Worm (Caenorhabditis elegans) whole organism, L2 larva: ENCODE measurements around the gene C45G9.15.
"Not testable (repeated sequence)": the region's sequence is repeated elsewhere in the genome, so short reads cannot be mapped to it uniquely, and the experiment has no call there.

Experiments used
- C34F6.9 ChIP-seq: fragments of 150-350 bp; optimal IDR thresholded peaks from 2 replicates; lab custom pipeline; 2014; ENCODE audit warnings: missing biosample characterization, missing genetic modification characterization
- R02D3.7 ChIP-seq: fragments of 150-350 bp; optimal IDR thresholded peaks from 2 replicates; lab custom pipeline; 2014; ENCODE audit warnings: missing biosample characterization, missing genetic modification characterization
- Y55F3AM.14 ChIP-seq: fragments of 200-800 bp; sonication (Bioruptor generic); optimal IDR thresholded peaks from 2 replicates; lab custom pipeline; 2018; ENCODE audit warnings: mild to moderate bottlenecking, missing genetic modification characterization, missing compliant biosample characterization
- ZK546.5 ChIP-seq: sonication (generic microtip); optimal IDR thresholded peaks from 2 replicates; lab custom pipeline; 2017; ENCODE audit warnings: missing biosample characterization, missing genetic modification characterization
- alr-1 ChIP-seq: fragments of 150-350 bp; optimal IDR thresholded peaks from 2 replicates; lab custom pipeline; 2014; ENCODE audit warnings: missing biosample characterization, missing genetic modification characterization
- aly-2 ChIP-seq: fragments of 150-350 bp; optimal IDR thresholded peaks from 2 replicates; lab custom pipeline; 2014; ENCODE audit warnings: missing biosample characterization, missing genetic modification characterization
- ama-1 ChIP-seq: fragments of 150-350 bp; optimal IDR thresholded peaks from 2 replicates; lab custom pipeline; 2018; ENCODE audit warnings: inconsistent platforms
- ceh-16 ChIP-seq: fragments of 150-350 bp; optimal IDR thresholded peaks from 2 replicates; lab custom pipeline; 2014; ENCODE audit warnings: missing biosample characterization, missing genetic modification characterization
- ceh-82 ChIP-seq: fragments of 150-350 bp; optimal IDR thresholded peaks from 2 replicates; lab custom pipeline; 2014; ENCODE audit warnings: missing biosample characterization, missing genetic modification characterization
- dmd-4 ChIP-seq: sonication (generic microtip); optimal IDR thresholded peaks from 2 replicates; lab custom pipeline; 2017; ENCODE audit warnings: missing biosample characterization, missing genetic modification characterization
- elt-1 ChIP-seq: fragments of 150-350 bp; optimal IDR thresholded peaks from 2 replicates; lab custom pipeline; 2014; ENCODE audit warnings: missing biosample characterization, missing genetic modification characterization
- fos-1 ChIP-seq: fragments of 150-350 bp; optimal IDR thresholded peaks from 2 replicates; lab custom pipeline; 2014; ENCODE audit warnings: missing biosample characterization, missing genetic modification characterization
- gmeb-1 ChIP-seq: fragments of 150-350 bp; optimal IDR thresholded peaks from 2 replicates; lab custom pipeline; 2014; ENCODE audit warnings: missing biosample characterization, missing genetic modification characterization
- lin-11 ChIP-seq: fragments of 150-350 bp; sonication (generic microtip); optimal IDR thresholded peaks from 2 replicates; lab custom pipeline; 2014; ENCODE audit warnings: missing biosample characterization, missing genetic modification characterization, inconsistent platforms, mixed read lengths
- lin-13 ChIP-seq: fragments of 150-350 bp; optimal IDR thresholded peaks from 2 replicates; lab custom pipeline; 2014; ENCODE audit warnings: missing biosample characterization, missing genetic modification reagents, missing genetic modification characterization
- lin-39 ChIP-seq: fragments of 150-350 bp; optimal IDR thresholded peaks from 2 replicates; lab custom pipeline; 2014; ENCODE audit warnings: missing biosample characterization, missing genetic modification reagents, missing genetic modification characterization
- mab-5 ChIP-seq: fragments of 150-350 bp; optimal IDR thresholded peaks from 2 replicates; lab custom pipeline; 2014; ENCODE audit warnings: missing biosample characterization, missing genetic modification characterization
- mdl-1 ChIP-seq, 2 experiments: fragments of 150-350 bp in 1 of 2; sonication (generic microtip) in 1 of 2; optimal IDR thresholded peaks; 2 replicates each; lab custom pipeline; 2017; ENCODE audit warnings: missing biosample characterization in 2 of 2, missing genetic modification characterization in 2 of 2
- nhr-10 ChIP-seq: sonication (generic microtip); optimal IDR thresholded peaks from 2 replicates; lab custom pipeline; 2017; ENCODE audit warnings: missing biosample characterization, missing genetic modification characterization
- nhr-11 ChIP-seq: fragments of 150-350 bp; optimal IDR thresholded peaks from 2 replicates; lab custom pipeline; 2014; ENCODE audit warnings: missing biosample characterization, missing genetic modification characterization
- nhr-12 ChIP-seq: fragments of 150-350 bp; optimal IDR thresholded peaks from 2 replicates; lab custom pipeline; 2014; ENCODE audit warnings: missing biosample characterization, missing genetic modification characterization
- nhr-129 ChIP-seq: fragments of 150-350 bp; optimal IDR thresholded peaks from 2 replicates; lab custom pipeline; 2014; ENCODE audit warnings: missing biosample characterization, missing genetic modification characterization
- nhr-21 ChIP-seq: fragments of 150-350 bp; optimal IDR thresholded peaks from 2 replicates; lab custom pipeline; 2014; ENCODE audit warnings: missing biosample characterization, missing genetic modification characterization
- nhr-23 ChIP-seq: fragments of 150-350 bp; optimal IDR thresholded peaks from 2 replicates; lab custom pipeline; 2014; ENCODE audit warnings: missing biosample characterization, missing genetic modification reagents, missing genetic modification characterization
- nhr-237 ChIP-seq: fragments of 150-350 bp; optimal IDR thresholded peaks from 2 replicates; lab custom pipeline; 2014; ENCODE audit warnings: missing biosample characterization, missing genetic modification characterization
- nhr-25 ChIP-seq: fragments of 150-350 bp; sonication (generic microtip); optimal IDR thresholded peaks from 3 replicates; lab custom pipeline; 2014; ENCODE audit warnings: missing biosample characterization, missing genetic modification characterization
- nhr-6 ChIP-seq: fragments of 150-350 bp; optimal IDR thresholded peaks from 2 replicates; lab custom pipeline; 2014; ENCODE audit warnings: missing biosample characterization, missing genetic modification characterization
- nhr-77 ChIP-seq: fragments of 150-350 bp; optimal IDR thresholded peaks from 2 replicates; lab custom pipeline; 2014; ENCODE audit warnings: missing biosample characterization, missing genetic modification characterization
- sma-9 ChIP-seq, 2 experiments: fragments of 150-350 bp in 1 of 2; sonication (generic microtip) in 1 of 2; optimal IDR thresholded peaks; 2 replicates each; lab custom pipeline; 2014 to 2016; ENCODE audit warnings: missing genetic modification characterization in 2 of 2, mild to moderate bottlenecking in 1 of 2, missing biosample characterization in 1 of 2, missing compliant biosample characterization in 1 of 2, missing genetic modification reagents in 1 of 2, moderate library complexity in 1 of 2
- unc-55 ChIP-seq: fragments of 150-350 bp; sonication (generic microtip); optimal IDR thresholded peaks from 3 replicates; lab custom pipeline; 2014; ENCODE audit warnings: missing biosample characterization, missing genetic modification reagents, missing genetic modification characterization
- zag-1 ChIP-seq: fragments of 150-350 bp; optimal IDR thresholded peaks from 2 replicates; lab custom pipeline; 2014; ENCODE audit warnings: missing biosample characterization, missing genetic modification characterization
- ztf-1 ChIP-seq: fragments of 200-800 bp; sonication (Bioruptor generic); conservative IDR thresholded peaks from 2 replicates; pipeline ENCODE4 v1.3.6; 2022; ENCODE audit warnings: missing genetic modification characterization, missing compliant biosample characterization
- ztf-11 ChIP-seq: sonication (generic microtip); optimal IDR thresholded peaks from 2 replicates; lab custom pipeline; 2017; ENCODE audit warnings: missing biosample characterization, missing genetic modification characterization

The C45G9.15 gene

DNA sequence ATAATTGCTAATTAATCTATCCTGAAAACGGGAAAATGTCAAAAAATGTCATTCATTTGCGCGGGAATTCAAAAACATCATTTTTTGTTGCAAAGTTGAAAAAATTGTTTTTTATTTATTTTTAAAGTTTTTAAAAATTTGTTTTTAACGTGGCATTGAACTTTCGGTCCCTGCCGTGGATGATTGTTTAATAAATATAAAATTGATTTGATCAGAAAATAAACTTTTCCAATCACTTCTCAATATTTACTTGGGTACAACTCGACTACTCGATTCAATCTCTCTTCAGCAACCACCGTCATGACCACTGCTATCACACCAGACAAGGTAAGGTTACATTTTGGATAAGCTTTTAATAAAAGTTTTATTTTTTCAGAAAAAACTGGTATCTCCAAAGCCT, 10.6 kb upstream of the C45G9.15 start, which contains the start of gene C45G9.4:
TSS of gene C45G9.4 (plus strand) at position 301 of the 400 bp plus-strand sequence.
- TF ChIP-seq ceh-82; ceh-16 (tag; lab: Kevin White, UChicago); fos-1 (tag; lab: Kevin White, UChicago): not testable (repeated sequence)
- TF ChIP-seq, all 48 proteins: peak for 0; not testable (repeated sequence) for 48

DNA sequence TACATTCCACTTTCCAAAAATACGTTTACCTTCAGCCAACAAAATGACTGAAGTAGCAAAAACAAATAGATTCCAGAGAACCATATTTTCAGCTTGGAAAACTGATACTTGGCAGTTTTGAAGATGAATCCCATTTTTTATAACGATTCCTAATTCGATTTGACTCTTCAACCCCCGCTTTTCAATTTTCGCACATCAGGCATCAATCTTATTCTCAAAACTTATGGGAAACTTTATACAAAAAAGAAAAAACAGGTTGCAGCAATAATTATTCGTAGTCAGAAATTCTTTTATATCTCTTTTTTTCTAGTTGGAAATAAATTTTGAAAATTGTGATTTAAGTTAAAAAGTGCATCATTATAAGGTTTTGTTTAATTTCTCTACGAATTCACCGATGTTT, 9.9 kb upstream of the C45G9.15 start, which contains the start of gene C45G9.10:
TSS of gene C45G9.10 (minus strand) at position 101 of the 400 bp plus-strand sequence.
- TF ChIP-seq nhr-23 (tag; lab: Kevin White, UChicago), result no peak
- no peak for TF ChIP-seq ceh-16 (tag; lab: Kevin White, UChicago)
- no peak for TF ChIP-seq aly-2 (tag; lab: Kevin White, UChicago)
- no peak for TF ChIP-seq nhr-12 (tag; lab: Kevin White, UChicago)
- TF ChIP-seq ceh-82, result no peak
- TF ChIP-seq lin-13, result no peak
- TF ChIP-seq elt-1, result no peak
- no peak for TF ChIP-seq nhr-237
- TF ChIP-seq Y55F3AM.14 (GFP tag; lab: Kevin White, UChicago), result no peak
- TF ChIP-seq nhr-11 (tag; lab: Kevin White, UChicago), result no peak

ce11 chrIII:5055709-5056108, 3.9 kb upstream of the C45G9.15 start, which contains the start of gene C45G9.9:
C45G9.9 (minus strand) TSS chrIII:5055809.
- not testable (repeated sequence) for TF ChIP-seq ama-1 (lab: Kevin White, UChicago); sma-9 (GFP tag; optimal IDR thresholded peaks at IDR 0.05; lab: Kevin White, UChicago); sma-9 (tag; optimal IDR thresholded peaks at IDR 0.05; lab: Kevin White, UChicago); alr-1
- TF ChIP-seq, all 48 proteins: peak for 0; not testable (repeated sequence) for 48

DNA sequence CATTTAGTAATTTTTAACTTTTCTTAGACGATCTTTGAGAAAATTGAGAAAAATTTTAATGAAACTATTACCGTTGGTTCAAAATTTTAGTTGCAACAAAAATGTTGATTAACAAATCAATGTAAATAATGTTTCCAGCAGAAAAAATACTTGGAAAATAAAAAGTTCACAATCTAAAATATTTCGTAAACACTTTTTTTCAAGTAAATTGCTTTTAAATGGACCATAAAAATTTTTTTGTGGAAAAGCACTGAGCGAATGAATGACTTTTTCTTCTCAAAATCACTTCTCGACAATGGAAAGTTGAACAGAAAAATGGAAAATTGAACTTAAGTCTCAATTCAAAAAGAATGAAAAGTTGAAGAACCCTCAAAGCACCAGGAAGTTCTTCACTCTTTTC, 1.7 kb upstream of the C45G9.15 start, which contains the start of gene C45G9.8:
TSS of gene C45G9.8 (minus strand) at position 101 of the 400 bp plus-strand sequence.
- TF ChIP-seq nhr-21 (tag; lab: Kevin White, UChicago) (no peak), alr-1 (no peak), ama-1 (lab: Kevin White, UChicago) (no peak), nhr-10 (no peak), nhr-237 (no peak), nhr-129 (tag; lab: Kevin White, UChicago) (no peak), ztf-11 (no peak), R02D3.7 (tag; lab: Kevin White, UChicago) (no peak), dmd-4 (tag; lab: Kevin White, UChicago) (no peak), lin-13 (no peak), sma-9 (GFP tag; optimal IDR thresholded peaks at IDR 0.05; lab: Kevin White, UChicago) (no peak), sma-9 (tag; optimal IDR thresholded peaks at IDR 0.05; lab: Kevin White, UChicago) (no peak), elt-1 (no peak), nhr-12 (tag; lab: Kevin White, UChicago) (no peak), nhr-23 (tag; lab: Kevin White, UChicago) (no peak), ZK546.5 (tag; lab: Kevin White, UChicago) (no peak), gmeb-1 (tag; lab: Kevin White, UChicago) (no peak), lin-39 (tag; lab: Kevin White, UChicago) (no peak)

DNA sequence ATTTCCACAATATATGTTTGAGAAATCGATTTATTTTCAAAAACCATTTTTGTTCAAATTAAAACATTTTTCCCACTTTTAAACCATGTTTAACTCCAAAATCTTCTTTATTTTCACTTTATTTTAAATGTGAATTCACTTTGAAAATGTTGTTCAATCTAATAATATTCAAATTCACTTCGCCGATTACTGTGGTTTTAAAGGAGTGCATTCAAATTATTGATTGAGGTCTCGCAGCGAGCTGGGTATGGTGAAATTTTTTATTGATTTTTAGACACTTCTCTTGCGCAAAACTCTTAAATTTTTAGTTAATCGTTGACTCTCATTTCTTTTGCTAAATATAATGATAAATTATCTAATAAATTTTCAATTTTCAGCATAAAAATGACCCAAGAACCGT, 4.1 kb downstream of the C45G9.15 start, which contains the start of gene C45G9.5:
TSS of gene C45G9.5 (plus strand) at position 378 of the 400 bp plus-strand sequence.
- TF ChIP-seq lin-11 (tag; lab: Kevin White, UChicago), result no peak
- TF ChIP-seq Y55F3AM.14 (GFP tag; lab: Kevin White, UChicago), result no peak
- no peak for TF ChIP-seq dmd-4 (tag; lab: Kevin White, UChicago)
- no peak for TF ChIP-seq unc-55 (GFP tag; lab: Kevin White, UChicago)
- TF ChIP-seq nhr-237, result no peak
- TF ChIP-seq mdl-1 (tag; optimal IDR thresholded peaks at IDR 0.05; lab: Kevin White, UChicago), result no peak
- TF ChIP-seq mab-5 (tag; lab: Kevin White, UChicago), result no peak
- no peak for TF ChIP-seq ztf-1 (GFP tag; lab: Robert Waterston, UW)
- no peak for TF ChIP-seq lin-13
- no peak for TF ChIP-seq nhr-77 (tag; lab: Kevin White, UChicago)
- no peak for TF ChIP-seq zag-1 (tag; lab: Kevin White, UChicago)
- TF ChIP-seq nhr-6, result no peak
- TF ChIP-seq nhr-25, result no peak
- no peak for TF ChIP-seq ama-1 (lab: Kevin White, UChicago)
- no peak for TF ChIP-seq C34F6.9
